Worm (Caenorhabditis elegans) whole organism, L2 larva: ENCODE data around the gene ani-1.
A peak's percentile ranks its signal among the peaks of the same experiment; 100 is the strongest.

ENCODE experiments used
- C34F6.9 ChIP-seq: fragments of 150-350 bp; optimal IDR thresholded peaks from 2 replicates; lab custom pipeline; 2014; ENCODE audit warnings: missing biosample characterization, missing genetic modification characterization
- F13H6.1 ChIP-seq: sonication (generic microtip); optimal IDR thresholded peaks from 2 replicates; lab custom pipeline; 2016; ENCODE audit warnings: missing genetic modification characterization, missing compliant biosample characterization
- R02D3.7 ChIP-seq: fragments of 150-350 bp; optimal IDR thresholded peaks from 2 replicates; lab custom pipeline; 2014; ENCODE audit warnings: missing biosample characterization, missing genetic modification characterization
- Y55F3AM.14 ChIP-seq: fragments of 200-800 bp; sonication (Bioruptor generic); optimal IDR thresholded peaks from 2 replicates; lab custom pipeline; 2018; ENCODE audit warnings: mild to moderate bottlenecking, missing genetic modification characterization, missing compliant biosample characterization
- ZK546.5 ChIP-seq: sonication (generic microtip); optimal IDR thresholded peaks from 2 replicates; lab custom pipeline; 2017; ENCODE audit warnings: missing biosample characterization, missing genetic modification characterization
- alr-1 ChIP-seq: fragments of 150-350 bp; optimal IDR thresholded peaks from 2 replicates; lab custom pipeline; 2014; ENCODE audit warnings: missing biosample characterization, missing genetic modification characterization
- aly-2 ChIP-seq: fragments of 150-350 bp; optimal IDR thresholded peaks from 2 replicates; lab custom pipeline; 2014; ENCODE audit warnings: missing biosample characterization, missing genetic modification characterization
- ama-1 ChIP-seq: fragments of 150-350 bp; optimal IDR thresholded peaks from 2 replicates; lab custom pipeline; 2018; ENCODE audit warnings: inconsistent platforms
- blmp-1 ChIP-seq: sonication (generic microtip); optimal IDR thresholded peaks from 2 replicates; lab custom pipeline; 2017; ENCODE audit warnings: missing genetic modification characterization, mild to moderate bottlenecking, missing compliant biosample characterization, antibody characterized with exemption, moderate library complexity; ENCODE audit not compliant: insufficient read depth
- ceh-16 ChIP-seq: fragments of 150-350 bp; optimal IDR thresholded peaks from 2 replicates; lab custom pipeline; 2014; ENCODE audit warnings: missing biosample characterization, missing genetic modification characterization
- ceh-82 ChIP-seq: fragments of 150-350 bp; optimal IDR thresholded peaks from 2 replicates; lab custom pipeline; 2014; ENCODE audit warnings: missing biosample characterization, missing genetic modification characterization
- crh-2 ChIP-seq: sonication (generic microtip); optimal IDR thresholded peaks from 2 replicates; lab custom pipeline; 2017; ENCODE audit warnings: missing biosample characterization, missing genetic modification characterization
- dmd-4 ChIP-seq: sonication (generic microtip); optimal IDR thresholded peaks from 2 replicates; lab custom pipeline; 2017; ENCODE audit warnings: missing biosample characterization, missing genetic modification characterization
- egl-27 ChIP-seq: sonication (generic microtip); optimal IDR thresholded peaks from 3 replicates; lab custom pipeline; 2017; ENCODE audit warnings: missing biosample characterization, missing genetic modification reagents, missing genetic modification characterization
- elt-1 ChIP-seq: fragments of 150-350 bp; optimal IDR thresholded peaks from 2 replicates; lab custom pipeline; 2014; ENCODE audit warnings: missing biosample characterization, missing genetic modification characterization
- elt-3 ChIP-seq: sonication (generic microtip); optimal IDR thresholded peaks from 2 replicates; lab custom pipeline; 2017; ENCODE audit warnings: missing biosample characterization, missing genetic modification characterization
- fos-1 ChIP-seq: fragments of 150-350 bp; optimal IDR thresholded peaks from 2 replicates; lab custom pipeline; 2014; ENCODE audit warnings: missing biosample characterization, missing genetic modification characterization
- gmeb-1 ChIP-seq: fragments of 150-350 bp; optimal IDR thresholded peaks from 2 replicates; lab custom pipeline; 2014; ENCODE audit warnings: missing biosample characterization, missing genetic modification characterization
- lin-11 ChIP-seq: fragments of 150-350 bp; sonication (generic microtip); optimal IDR thresholded peaks from 2 replicates; lab custom pipeline; 2014; ENCODE audit warnings: missing biosample characterization, missing genetic modification characterization, inconsistent platforms, mixed read lengths
- lin-13 ChIP-seq: fragments of 150-350 bp; optimal IDR thresholded peaks from 2 replicates; lab custom pipeline; 2014; ENCODE audit warnings: missing biosample characterization, missing genetic modification reagents, missing genetic modification characterization
- lin-39 ChIP-seq: fragments of 150-350 bp; optimal IDR thresholded peaks from 2 replicates; lab custom pipeline; 2014; ENCODE audit warnings: missing biosample characterization, missing genetic modification reagents, missing genetic modification characterization
- lsy-2 ChIP-seq, 2 experiments: fragments of 150-350 bp in 1 of 2; sonication (generic microtip) in 1 of 2; optimal IDR thresholded peaks; 2 replicates each; lab custom pipeline; 2014 to 2017; ENCODE audit warnings: missing biosample characterization in 2 of 2, missing genetic modification characterization in 2 of 2
- mab-5 ChIP-seq: fragments of 150-350 bp; optimal IDR thresholded peaks from 2 replicates; lab custom pipeline; 2014; ENCODE audit warnings: missing biosample characterization, missing genetic modification characterization
- mbf-1 ChIP-seq: sonication (generic microtip); optimal IDR thresholded peaks from 2 replicates; lab custom pipeline; 2017; ENCODE audit warnings: missing biosample characterization, missing genetic modification characterization
- mdl-1 ChIP-seq, 2 experiments: fragments of 150-350 bp in 1 of 2; sonication (generic microtip) in 1 of 2; optimal IDR thresholded peaks; 2 replicates each; lab custom pipeline; 2017; ENCODE audit warnings: missing biosample characterization in 2 of 2, missing genetic modification characterization in 2 of 2
- nhr-10 ChIP-seq: sonication (generic microtip); optimal IDR thresholded peaks from 2 replicates; lab custom pipeline; 2017; ENCODE audit warnings: missing biosample characterization, missing genetic modification characterization
- nhr-11 ChIP-seq: fragments of 150-350 bp; optimal IDR thresholded peaks from 2 replicates; lab custom pipeline; 2014; ENCODE audit warnings: missing biosample characterization, missing genetic modification characterization
- nhr-12 ChIP-seq: fragments of 150-350 bp; optimal IDR thresholded peaks from 2 replicates; lab custom pipeline; 2014; ENCODE audit warnings: missing biosample characterization, missing genetic modification characterization
- nhr-129 ChIP-seq: fragments of 150-350 bp; optimal IDR thresholded peaks from 2 replicates; lab custom pipeline; 2014; ENCODE audit warnings: missing biosample characterization, missing genetic modification characterization
- nhr-21 ChIP-seq: fragments of 150-350 bp; optimal IDR thresholded peaks from 2 replicates; lab custom pipeline; 2014; ENCODE audit warnings: missing biosample characterization, missing genetic modification characterization
- nhr-23 ChIP-seq: fragments of 150-350 bp; optimal IDR thresholded peaks from 2 replicates; lab custom pipeline; 2014; ENCODE audit warnings: missing biosample characterization, missing genetic modification reagents, missing genetic modification characterization
- nhr-237 ChIP-seq: fragments of 150-350 bp; optimal IDR thresholded peaks from 2 replicates; lab custom pipeline; 2014; ENCODE audit warnings: missing biosample characterization, missing genetic modification characterization
- nhr-25 ChIP-seq: fragments of 150-350 bp; sonication (generic microtip); optimal IDR thresholded peaks from 3 replicates; lab custom pipeline; 2014; ENCODE audit warnings: missing biosample characterization, missing genetic modification characterization
- nhr-6 ChIP-seq: fragments of 150-350 bp; optimal IDR thresholded peaks from 2 replicates; lab custom pipeline; 2014; ENCODE audit warnings: missing biosample characterization, missing genetic modification characterization
- nhr-77 ChIP-seq: fragments of 150-350 bp; optimal IDR thresholded peaks from 2 replicates; lab custom pipeline; 2014; ENCODE audit warnings: missing biosample characterization, missing genetic modification characterization
- peb-1 ChIP-seq: fragments of 150-350 bp; optimal IDR thresholded peaks from 2 replicates; lab custom pipeline; 2014; ENCODE audit warnings: missing biosample characterization, missing genetic modification characterization
- sem-4 ChIP-seq: fragments of 150-350 bp; optimal IDR thresholded peaks from 2 replicates; lab custom pipeline; 2014; ENCODE audit warnings: missing biosample characterization, missing genetic modification reagents, missing genetic modification characterization
- skn-1 ChIP-seq: sonication (generic microtip); optimal IDR thresholded peaks from 2 replicates; lab custom pipeline; 2017; ENCODE audit warnings: missing biosample characterization, missing genetic modification characterization
- sma-3 ChIP-seq: sonication (generic microtip); optimal IDR thresholded peaks from 2 replicates; lab custom pipeline; 2016; ENCODE audit warnings: missing genetic modification reagents, missing genetic modification characterization, missing compliant biosample characterization
- sma-9 ChIP-seq, 2 experiments: fragments of 150-350 bp in 1 of 2; sonication (generic microtip) in 1 of 2; optimal IDR thresholded peaks; 2 replicates each; lab custom pipeline; 2014 to 2016; ENCODE audit warnings: missing genetic modification characterization in 2 of 2, mild to moderate bottlenecking in 1 of 2, missing biosample characterization in 1 of 2, missing compliant biosample characterization in 1 of 2, missing genetic modification reagents in 1 of 2, moderate library complexity in 1 of 2
- snpc-4 ChIP-seq: fragments of 150-350 bp; optimal IDR thresholded peaks from 2 replicates; lab custom pipeline; 2014; ENCODE audit warnings: missing biosample characterization, missing genetic modification characterization
- unc-39 ChIP-seq: fragments of 150-350 bp; optimal IDR thresholded peaks from 2 replicates; lab custom pipeline; 2014; ENCODE audit warnings: missing biosample characterization, missing genetic modification characterization
- unc-55 ChIP-seq: fragments of 150-350 bp; sonication (generic microtip); optimal IDR thresholded peaks from 3 replicates; lab custom pipeline; 2014; ENCODE audit warnings: missing biosample characterization, missing genetic modification reagents, missing genetic modification characterization
- unc-62 ChIP-seq: fragments of 150-350 bp; optimal IDR thresholded peaks from 2 replicates; lab custom pipeline; 2014; ENCODE audit warnings: missing biosample characterization, missing genetic modification reagents, missing genetic modification characterization
- zag-1 ChIP-seq: fragments of 150-350 bp; optimal IDR thresholded peaks from 2 replicates; lab custom pipeline; 2014; ENCODE audit warnings: missing biosample characterization, missing genetic modification characterization
- ztf-1 ChIP-seq: fragments of 200-800 bp; sonication (Bioruptor generic); conservative IDR thresholded peaks from 2 replicates; pipeline ENCODE4 v1.3.6; 2022; ENCODE audit warnings: missing genetic modification characterization, missing compliant biosample characterization
- ztf-11 ChIP-seq: sonication (generic microtip); optimal IDR thresholded peaks from 2 replicates; lab custom pipeline; 2017; ENCODE audit warnings: missing biosample characterization, missing genetic modification characterization
- ztf-4 ChIP-seq: fragments of 150-350 bp; optimal IDR thresholded peaks from 2 replicates; lab custom pipeline; 2014; ENCODE audit warnings: missing biosample characterization, missing genetic modification characterization

ani-1 gene

ce11 chrIII:12453315-12453714 is at the start of gene ani-1:
Gene ani-1 (minus strand): TSS chrIII:12453375.
- TF ChIP-seq nhr-10 (tag; lab: Kevin White, UChicago) (no peak), zag-1 (tag; lab: Kevin White, UChicago) (no peak), elt-1 (tag; lab: Kevin White, UChicago) (no peak), nhr-23 (tag; lab: Kevin White, UChicago) (no peak), alr-1 (no peak), C34F6.9 (tag; lab: Kevin White, UChicago) (peak; percentile 70), ceh-82 (tag; lab: Kevin White, UChicago) (no peak), aly-2 (no peak), nhr-21 (tag; lab: Kevin White, UChicago) (peak; percentile 27), gmeb-1 (tag; lab: Kevin White, UChicago) (peak; percentile 79), nhr-129 (tag; lab: Kevin White, UChicago) (peak; percentile 60), mab-5 (tag; lab: Kevin White, UChicago) (peak; percentile 45), mbf-1 (tag; lab: Kevin White, UChicago) (no peak), nhr-25 (tag; lab: Kevin White, UChicago) (peak; percentile 67), ceh-16 (tag; lab: Kevin White, UChicago) (no peak), nhr-77 (tag; lab: Kevin White, UChicago) (no peak), F13H6.1 (tag; lab: Kevin White, UChicago) (peak; percentile 43), nhr-12 (tag; lab: Kevin White, UChicago) (no peak), ama-1 (no peak), sma-3 (peak; percentile 75), mdl-1 (tag; optimal IDR thresholded peaks at IDR 0.05; lab: Kevin White, UChicago) (no peak), sma-9 (GFP tag; optimal IDR thresholded peaks at IDR 0.05; lab: Kevin White, UChicago) (peak; percentile 34), sma-9 (tag; optimal IDR thresholded peaks at IDR 0.05; lab: Kevin White, UChicago) (no peak), lin-13 (GFP tag; lab: Kevin White, UChicago) (peak; percentile 82), sem-4 (tag; lab: Kevin White, UChicago) (no peak), ZK546.5 (tag; lab: Kevin White, UChicago) (no peak), Y55F3AM.14 (GFP tag; lab: Kevin White, UChicago) (no peak), unc-39 (tag; lab: Kevin White, UChicago) (no peak), lin-39 (tag; lab: Kevin White, UChicago) (no peak), lin-11 (tag; lab: Kevin White, UChicago) (peak; percentile 46), nhr-6 (tag; lab: Kevin White, UChicago) (no peak), R02D3.7 (no peak), blmp-1 (tag; lab: Kevin White, UChicago) (peak; percentile 50), dmd-4 (tag; lab: Kevin White, UChicago) (no peak), snpc-4 (tag; lab: Kevin White, UChicago) (peak; percentile 37), ztf-1 (GFP tag; lab: Robert Waterston, UW) (no peak), ztf-4 (tag; lab: Kevin White, UChicago) (no peak), unc-62 (GFP tag; lab: Kevin White, UChicago) (no peak), crh-2 (peak; percentile 53), egl-27 (tag; lab: Kevin White, UChicago) (no peak), nhr-11 (tag; lab: Kevin White, UChicago) (no peak), ztf-11 (no peak), nhr-237 (tag; lab: Kevin White, UChicago) (no peak), elt-3 (tag; lab: Kevin White, UChicago) (no peak), peb-1 (tag; lab: Kevin White, UChicago) (no peak), fos-1 (no peak), skn-1 (tag; lab: Kevin White, UChicago) (no peak), unc-55 (peak; percentile 88), lsy-2 (tag; optimal IDR thresholded peaks at IDR 0.05; lab: Kevin White, UChicago) (peak; percentile 45 to 85)
